Fruit fly (Drosophila melanogaster) S2 (cell line): ENCODE results near the gene CAH8.

ENCODE experiments used
- CG8478 ChIP-seq: fragments of >200 bp; optimal IDR thresholded peaks from 2 replicates; lab custom pipeline; 2018
- CTCF ChIP-seq, 2 experiments: fragments of >200 bp; optimal IDR thresholded peaks; 2 replicates each; lab custom pipeline; 2018

DNA sequence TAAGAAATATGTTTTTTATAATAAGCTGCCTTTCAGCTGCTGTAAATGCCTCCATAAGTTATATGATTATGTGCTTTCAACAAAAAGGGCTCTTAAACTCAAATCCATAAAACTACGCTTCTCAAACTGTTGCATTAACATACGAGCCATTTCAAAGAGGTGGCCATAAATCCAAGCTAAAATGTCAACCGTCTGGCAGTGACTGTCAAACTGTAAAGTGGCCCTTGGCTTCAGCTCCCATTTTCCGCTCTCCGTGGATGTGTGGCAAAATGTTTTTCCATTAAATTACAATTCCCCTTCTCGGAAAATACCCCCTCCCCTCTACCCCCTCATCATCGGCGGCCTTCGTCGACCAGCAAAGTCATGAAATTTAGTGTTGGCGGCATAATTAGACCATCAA is 46.8 kb downstream of the CAH8 start:
- no peak for TF ChIP-seq CTCF (optimal IDR thresholded peaks at IDR 0.05; lab: Kevin White, UChicago)
- no peak for TF ChIP-seq CG8478 (lab: Kevin White, UChicago)
